Worm (Caenorhabditis elegans): Measurements from ENCODE around the gene Y42H9AR.2.

ce11 chrIV:8091539-8091938, 8.2 kb upstream of the Y42H9AR.2 start:
- TF ChIP-seq him-1 (tag; optimal IDR thresholded peaks at IDR 0.05), result no peak
- TF ChIP-seq dao-5 (tag; optimal IDR thresholded peaks at IDR 0.05), result no peak
- TF ChIP-seq W03F9.2 (tag; optimal IDR thresholded peaks at IDR 0.05), result no peak

Measured in whole organism, L4/young adult.